Worm (Caenorhabditis elegans) whole organism, young adult: ENCODE results near the gene patr-1.

Experiments
- F37B4.10 ChIP-seq: fragments of 200-800 bp; sonication (Bioruptor generic); IDR thresholded peaks from 2 replicates; pipeline ENCODE4 v1.3.6; 2022; ENCODE audit warnings: missing genetic modification characterization, missing compliant biosample characterization
- T26A5.8 ChIP-seq: sonication (generic microtip); optimal IDR thresholded peaks from 2 replicates; lab custom pipeline; 2016; ENCODE audit warnings: missing genetic modification characterization, missing compliant biosample characterization
- Y67H2A.10 ChIP-seq: fragments of 200-800 bp; sonication (Bioruptor generic); conservative IDR thresholded peaks from 2 replicates; pipeline ENCODE4 v1.3.6; 2022; ENCODE audit warnings: missing genetic modification reagents, missing genetic modification characterization, missing compliant biosample characterization
- cebp-2 ChIP-seq: fragments of 200-800 bp; sonication (Bioruptor generic); IDR thresholded peaks from 2 replicates; pipeline ENCODE4 v1.3.6; 2022; ENCODE audit warnings: missing genetic modification characterization, missing compliant biosample characterization
- egl-44 ChIP-seq: fragments of 200-800 bp; sonication (Bioruptor generic); IDR thresholded peaks from 2 replicates; pipeline ENCODE4 v1.3.6; 2022; ENCODE audit warnings: missing genetic modification reagents, missing genetic modification characterization, missing compliant biosample characterization
- ets-4 ChIP-seq: fragments of 200-800 bp; sonication (Bioruptor generic); optimal IDR thresholded peaks from 2 replicates; lab custom pipeline; 2018; ENCODE audit warnings: mild to moderate bottlenecking, missing genetic modification characterization, missing compliant biosample characterization
- mes-4 ChIP-seq: sonication (generic microtip); optimal IDR thresholded peaks from 2 replicates; lab custom pipeline; 2016; ENCODE audit warnings: missing genotype, missing genetic modification characterization, missing compliant biosample characterization
- nhr-90 ChIP-seq: sonication (generic microtip); optimal IDR thresholded peaks from 2 replicates; lab custom pipeline; 2016; ENCODE audit warnings: missing genotype, mild to moderate bottlenecking, missing genetic modification characterization, missing compliant biosample characterization
- snpc-4 ChIP-seq, 5 experiments: fragments of 150-350 bp in 1 of 5; sonication (generic microtip) in 4 of 5; optimal IDR thresholded peaks; 2 replicates each; lab custom pipeline; 2014 to 2018; ENCODE audit warnings: missing genetic modification characterization in 5 of 5, missing biosample characterization in 3 of 5, antibody characterized with exemption in 2 of 5, mild to moderate bottlenecking in 2 of 5, missing compliant biosample characterization in 2 of 5, missing genotype in 2 of 5, moderate library complexity in 2 of 5, missing genetic modification reagents in 1 of 5
- ztf-28 ChIP-seq: fragments of 200-800 bp; sonication (Bioruptor generic); IDR thresholded peaks from 2 replicates; pipeline ENCODE4 v1.3.6; 2022; ENCODE audit warnings: missing genetic modification reagents, missing genetic modification characterization, missing compliant biosample characterization

DNA sequence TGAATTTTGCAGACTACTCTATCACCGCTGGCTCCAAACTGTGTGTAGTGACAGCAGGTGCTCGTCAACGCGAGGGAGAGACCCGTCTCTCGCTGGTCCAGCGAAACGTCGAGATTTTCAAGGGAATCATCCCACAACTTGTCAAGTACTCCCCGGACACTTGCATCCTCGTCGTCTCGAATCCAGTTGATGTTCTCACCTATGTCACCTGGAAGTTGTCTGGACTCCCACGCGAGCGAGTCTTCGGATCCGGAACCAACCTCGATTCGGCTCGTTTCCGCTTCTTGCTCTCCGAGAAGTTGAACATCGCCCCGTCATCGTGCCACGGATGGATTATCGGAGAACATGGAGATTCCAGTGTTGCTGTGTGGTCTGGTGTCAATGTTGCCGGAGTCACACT lies 52.1 kb downstream of the patr-1 start:
- TF ChIP-seq mes-4 (no peak), T26A5.8 (no peak), nhr-90 (tag; lab: Kevin White, UChicago) (no peak), Y67H2A.10 (GFP tag; lab: Robert Waterston, UW) (no peak), F37B4.10 (GFP tag; lab: Robert Waterston, UW) (no peak), ztf-28 (GFP tag; lab: Robert Waterston, UW) (no peak), egl-44 (GFP tag; lab: Robert Waterston, UW) (no peak), ets-4 (no peak), cebp-2 (GFP tag; lab: Robert Waterston, UW) (no peak), snpc-4 (GFP tag; optimal IDR thresholded peaks at IDR 0.05; lab: Kevin White, UChicago) (no peak), snpc-4 (tag; optimal IDR thresholded peaks at IDR 0.05; lab: Kevin White, UChicago) (no peak)
